Worm (Caenorhabditis elegans) whole organism, L1 larva: ENCODE data around the gene srx-112.

ENCODE experiments used
- C04F5.9 ChIP-seq: sonication (generic microtip); optimal IDR thresholded peaks from 2 replicates; lab custom pipeline; 2016; ENCODE audit warnings: missing genetic modification characterization, missing compliant biosample characterization
- C16A3.4 ChIP-seq: fragments of 150-350 bp; optimal IDR thresholded peaks from 2 replicates; lab custom pipeline; 2014; ENCODE audit warnings: missing biosample characterization, missing genetic modification characterization
- C34B4.2 ChIP-seq: sonication (generic microtip); optimal IDR thresholded peaks from 2 replicates; lab custom pipeline; 2017; ENCODE audit warnings: mild to moderate bottlenecking, missing genetic modification characterization, missing compliant biosample characterization
- F16B12.6 ChIP-seq: fragments of 150-350 bp; optimal IDR thresholded peaks from 2 replicates; lab custom pipeline; 2014; ENCODE audit warnings: missing biosample characterization, missing genetic modification characterization
- aha-1 ChIP-seq: fragments of 150-350 bp; optimal IDR thresholded peaks from 2 replicates; lab custom pipeline; 2014; ENCODE audit warnings: missing biosample characterization, missing genetic modification characterization
- aly-2 ChIP-seq: fragments of 150-350 bp; optimal IDR thresholded peaks from 2 replicates; lab custom pipeline; 2014; ENCODE audit warnings: missing biosample characterization, missing genetic modification characterization
- ceh-63 ChIP-seq: fragments of 200-800 bp; sonication (Bioruptor generic); optimal IDR thresholded peaks from 2 replicates; lab custom pipeline; 2018; ENCODE audit warnings: mild to moderate bottlenecking, missing genetic modification characterization, missing compliant biosample characterization
- ceh-82 ChIP-seq, 3 experiments: fragments of 150-350 bp in 1 of 3; sonication (generic microtip) in 2 of 3; optimal IDR thresholded peaks; 2 replicates each; lab custom pipeline; 2014 to 2017; ENCODE audit warnings: missing biosample characterization in 3 of 3, missing genetic modification characterization in 3 of 3
- ceh-88 ChIP-seq: fragments of 200-800 bp; sonication (Bioruptor generic); IDR thresholded peaks from 2 replicates; pipeline ENCODE4 v1.3.6; 2022; ENCODE audit warnings: missing genetic modification characterization, missing compliant biosample characterization
- ces-1 ChIP-seq: fragments of 150-350 bp; optimal IDR thresholded peaks from 2 replicates; lab custom pipeline; 2014; ENCODE audit warnings: missing biosample characterization, missing genetic modification reagents, missing genetic modification characterization
- dpl-1 ChIP-seq, 3 experiments: fragments of 150-350 bp in 2 of 3; sonication (generic microtip) in 1 of 3; optimal IDR thresholded peaks; 2 replicates each; lab custom pipeline; 2014 to 2017; ENCODE audit warnings: missing biosample characterization in 3 of 3, missing genetic modification characterization in 3 of 3, missing genetic modification reagents in 3 of 3
- dsc-1 ChIP-seq: sonication (generic microtip); optimal IDR thresholded peaks from 2 replicates; lab custom pipeline; 2016; ENCODE audit warnings: mild to moderate bottlenecking, missing genetic modification characterization, missing compliant biosample characterization
- egl-27 ChIP-seq, 2 experiments: fragments of 150-350 bp in 1 of 2; sonication (generic microtip); optimal IDR thresholded peaks; 3 replicates each; lab custom pipeline; 2017 to 2018; ENCODE audit warnings: missing biosample characterization in 2 of 2, missing genetic modification characterization in 2 of 2, missing genetic modification reagents in 2 of 2
- elt-2 ChIP-seq: sonication (generic microtip); optimal IDR thresholded peaks from 2 replicates; lab custom pipeline; 2016; ENCODE audit warnings: missing genetic modification characterization, mild to moderate bottlenecking, inconsistent platforms, missing compliant biosample characterization, missing genetic modification reagents
- fkh-8 ChIP-seq: sonication (generic microtip); optimal IDR thresholded peaks from 2 replicates; lab custom pipeline; 2016; ENCODE audit warnings: mild to moderate bottlenecking, missing genetic modification characterization, missing compliant biosample characterization
- fos-1 ChIP-seq: fragments of 150-350 bp; optimal IDR thresholded peaks from 2 replicates; lab custom pipeline; 2014; ENCODE audit warnings: missing biosample characterization, missing genetic modification characterization
- hlh-4 ChIP-seq: sonication (generic microtip); optimal IDR thresholded peaks from 2 replicates; lab custom pipeline; 2016; ENCODE audit warnings: mild to moderate bottlenecking, missing genetic modification characterization, missing compliant biosample characterization
- hpl-2 ChIP-seq: fragments of 150-350 bp; optimal IDR thresholded peaks from 2 replicates; lab custom pipeline; 2014; ENCODE audit warnings: missing biosample characterization, missing genetic modification reagents, missing genetic modification characterization
- isw-1 ChIP-seq: fragments of 200-800 bp; sonication (Bioruptor generic); IDR thresholded peaks from 2 replicates; pipeline ENCODE4 v1.3.6; 2022; ENCODE audit warnings: missing genetic modification characterization, missing compliant biosample characterization
- jun-1 ChIP-seq: fragments of 150-350 bp; optimal IDR thresholded peaks from 2 replicates; lab custom pipeline; 2014; ENCODE audit warnings: missing biosample characterization, missing genetic modification reagents, missing genetic modification characterization
- lin-13 ChIP-seq: fragments of 150-350 bp; optimal IDR thresholded peaks from 2 replicates; lab custom pipeline; 2014; ENCODE audit warnings: missing biosample characterization, missing genetic modification reagents, missing genetic modification characterization
- lin-14 ChIP-seq: fragments of 200-800 bp; sonication (Bioruptor generic); optimal IDR thresholded peaks from 2 replicates; lab custom pipeline; 2018; ENCODE audit warnings: mild to moderate bottlenecking, missing genetic modification characterization, moderate library complexity, missing compliant biosample characterization
- lin-35 ChIP-seq, 2 experiments: fragments of 150-350 bp; optimal IDR thresholded peaks; 2 replicates each; lab custom pipeline; 2014; ENCODE audit warnings: missing biosample characterization in 2 of 2, missing genetic modification characterization in 2 of 2, missing genetic modification reagents in 2 of 2
- lin-39 ChIP-seq: fragments of 150-350 bp; optimal IDR thresholded peaks from 2 replicates; lab custom pipeline; 2014; ENCODE audit warnings: missing biosample characterization, missing genetic modification reagents, missing genetic modification characterization
- lir-3 ChIP-seq: sonication (generic microtip); optimal IDR thresholded peaks from 2 replicates; lab custom pipeline; 2016; ENCODE audit warnings: mild to moderate bottlenecking, missing genetic modification characterization, moderate library complexity, missing compliant biosample characterization; ENCODE audit not compliant: poor library complexity
- lsy-2 ChIP-seq, 2 experiments: fragments of 150-350 bp; optimal IDR thresholded peaks; 2 replicates each; lab custom pipeline; 2014; ENCODE audit warnings: missing biosample characterization in 2 of 2, missing genetic modification characterization in 2 of 2
- mdl-1 ChIP-seq, 2 experiments: fragments of 150-350 bp; optimal IDR thresholded peaks; 2 replicates each; lab custom pipeline; 2014 to 2017; ENCODE audit warnings: missing biosample characterization in 2 of 2, missing genetic modification characterization in 2 of 2, inconsistent platforms in 1 of 2
- mef-2 ChIP-seq: fragments of 150-350 bp; optimal IDR thresholded peaks from 2 replicates; lab custom pipeline; 2014; ENCODE audit warnings: missing biosample characterization, missing genetic modification characterization
- mep-1 ChIP-seq: fragments of 150-350 bp; optimal IDR thresholded peaks from 2 replicates; lab custom pipeline; 2014; ENCODE audit warnings: missing biosample characterization, missing genetic modification characterization
- nhr-11 ChIP-seq: fragments of 150-350 bp; optimal IDR thresholded peaks from 2 replicates; lab custom pipeline; 2014; ENCODE audit warnings: missing biosample characterization, missing genetic modification characterization
- nhr-19 ChIP-seq: fragments of 200-800 bp; sonication (Bioruptor generic); conservative IDR thresholded peaks from 2 replicates; pipeline ENCODE4 v1.3.6; 2022; ENCODE audit warnings: missing genetic modification characterization, missing compliant biosample characterization
- nhr-237 ChIP-seq: fragments of 150-350 bp; optimal IDR thresholded peaks from 2 replicates; lab custom pipeline; 2014; ENCODE audit warnings: missing biosample characterization, missing genetic modification characterization
- nhr-28 ChIP-seq: fragments of 150-350 bp; optimal IDR thresholded peaks from 2 replicates; lab custom pipeline; 2014; ENCODE audit warnings: missing biosample characterization, missing genetic modification characterization
- nhr-47 ChIP-seq: sonication (generic microtip); optimal IDR thresholded peaks from 2 replicates; lab custom pipeline; 2016; ENCODE audit warnings: mild to moderate bottlenecking, missing genetic modification characterization, moderate library complexity, missing compliant biosample characterization
- nhr-76 ChIP-seq: sonication (generic microtip); optimal IDR thresholded peaks from 2 replicates; lab custom pipeline; 2017; ENCODE audit warnings: missing biosample characterization, missing genetic modification characterization
- nhr-85 ChIP-seq: sonication (generic microtip); peaks from one replicate; lab custom pipeline; 2016; ENCODE audit warnings: missing genetic modification characterization, inconsistent platforms, missing compliant biosample characterization
- nhr-90 ChIP-seq: sonication (generic microtip); optimal IDR thresholded peaks from 2 replicates; lab custom pipeline; 2016; ENCODE audit warnings: mild to moderate bottlenecking, missing genetic modification characterization, missing compliant biosample characterization; ENCODE audit not compliant: poor library complexity
- pag-3 ChIP-seq: sonication (generic microtip); optimal IDR thresholded peaks from 2 replicates; lab custom pipeline; 2017; ENCODE audit warnings: missing genetic modification characterization, mild to moderate bottlenecking, missing compliant biosample characterization, antibody characterized with exemption, borderline replicate concordance; ENCODE audit not compliant: insufficient read depth
- skn-1 ChIP-seq: fragments of 150-350 bp; optimal IDR thresholded peaks from 2 replicates; lab custom pipeline; 2014; ENCODE audit warnings: missing biosample characterization, missing genetic modification characterization
- snpc-4 ChIP-seq: fragments of 150-350 bp; optimal IDR thresholded peaks from 2 replicates; lab custom pipeline; 2014; ENCODE audit warnings: missing biosample characterization, missing genetic modification characterization
- snu-23 ChIP-seq: sonication (generic microtip); optimal IDR thresholded peaks from 2 replicates; lab custom pipeline; 2016; ENCODE audit warnings: missing genetic modification characterization, missing compliant biosample characterization
- sup-37 ChIP-seq: fragments of 200-800 bp; sonication (Bioruptor generic); optimal IDR thresholded peaks from 2 replicates; lab custom pipeline; 2018; ENCODE audit warnings: mild to moderate bottlenecking, missing genetic modification characterization, missing compliant biosample characterization
- tbx-2 ChIP-seq: sonication (generic microtip); optimal IDR thresholded peaks from 2 replicates; lab custom pipeline; 2016; ENCODE audit warnings: missing genetic modification characterization, missing compliant biosample characterization
- tlp-1 ChIP-seq: fragments of 150-350 bp; optimal IDR thresholded peaks from 2 replicates; lab custom pipeline; 2014; ENCODE audit warnings: missing biosample characterization, missing genetic modification characterization
- xbp-1 ChIP-seq: sonication (generic microtip); optimal IDR thresholded peaks from 2 replicates; lab custom pipeline; 2016; ENCODE audit warnings: missing genetic modification characterization, missing compliant biosample characterization
- zip-4 ChIP-seq: fragments of 200-800 bp; sonication (Bioruptor generic); optimal IDR thresholded peaks from 2 replicates; lab custom pipeline; 2018; ENCODE audit warnings: mild to moderate bottlenecking, missing genetic modification characterization, moderate library complexity, missing compliant biosample characterization
- ztf-11 ChIP-seq, 2 experiments: sonication (generic microtip); optimal IDR thresholded peaks; 2 replicates each; lab custom pipeline; 2016 to 2017; ENCODE audit warnings: missing genetic modification characterization in 2 of 2, missing biosample characterization in 1 of 2, missing compliant biosample characterization in 1 of 2
- ztf-4 ChIP-seq: fragments of 150-350 bp; optimal IDR thresholded peaks from 2 replicates; lab custom pipeline; 2014; ENCODE audit warnings: missing biosample characterization, missing genetic modification characterization

Gene srx-112

ce11 chrII:3810550-3810949 is 46.2 kb upstream of the srx-112 start (continued):
- TF ChIP-seq mdl-1 (tag; optimal IDR thresholded peaks at IDR 0.05; lab: Kevin White, UChicago) = peak in 1 of 2 experiments; percentile 30
- TF ChIP-seq lin-14 (GFP tag; lab: Kevin White, UChicago) = peak; percentile 85
- peak; percentile 1 for TF ChIP-seq F16B12.6
- no peak for TF ChIP-seq tlp-1 (tag; lab: Kevin White, UChicago)
- TF ChIP-seq snu-23 (GFP tag; lab: Kevin White, UChicago) = peak; percentile 51
- TF ChIP-seq ces-1 (GFP tag; lab: Kevin White, UChicago) = no peak
- peak; percentile 47 for TF ChIP-seq nhr-85
- peak in 2 of 3 experiments; percentile 17 to 42 for TF ChIP-seq dpl-1 (GFP tag; optimal IDR thresholded peaks at IDR 0.05; lab: Kevin White, UChicago)
- peak; percentile 73 for TF ChIP-seq elt-2 (tag; lab: Kevin White, UChicago)
- no peak for TF ChIP-seq isw-1 (GFP tag; lab: Robert Waterston, UW)
- TF ChIP-seq C16A3.4 (tag; lab: Kevin White, UChicago) = no peak
- TF ChIP-seq mep-1 (tag; lab: Kevin White, UChicago) = peak; percentile 59
- no peak for TF ChIP-seq nhr-237 (tag; lab: Kevin White, UChicago)
- TF ChIP-seq pag-3 (tag; lab: Kevin White, UChicago) = no peak

ce11 chrII:3808643-3809042 is 44.3 kb upstream of the srx-112 start:
- TF ChIP-seq isw-1 (GFP tag; lab: Robert Waterston, UW) = no peak
- no peak for TF ChIP-seq lin-13 (GFP tag; lab: Kevin White, UChicago)
- no peak for TF ChIP-seq sup-37
- TF ChIP-seq nhr-19 (GFP tag; lab: Robert Waterston, UW) = no peak
- no peak for TF ChIP-seq ceh-63
- no peak for TF ChIP-seq lsy-2 (tag; optimal IDR thresholded peaks at IDR 0.05; lab: Kevin White, UChicago)
- TF ChIP-seq egl-27 (tag; optimal IDR thresholded peaks at IDR 0.05; lab: Kevin White, UChicago) = no peak
- no peak for TF ChIP-seq xbp-1
- TF ChIP-seq snpc-4 (tag; lab: Kevin White, UChicago) = no peak
- TF ChIP-seq snu-23 (GFP tag; lab: Kevin White, UChicago) = no peak
- no peak for TF ChIP-seq tbx-2 (tag; lab: Kevin White, UChicago)
- TF ChIP-seq ceh-82 (tag; optimal IDR thresholded peaks at IDR 0.05; lab: Kevin White, UChicago) = no peak
- no peak for TF ChIP-seq lir-3 (tag; lab: Kevin White, UChicago)
- no peak for TF ChIP-seq C34B4.2 (tag; lab: Kevin White, UChicago)
- no peak for TF ChIP-seq mef-2 (tag; lab: Kevin White, UChicago)
- no peak for TF ChIP-seq aha-1 (tag; lab: Kevin White, UChicago)
- no peak for TF ChIP-seq ztf-11 (tag; optimal IDR thresholded peaks at IDR 0.05; lab: Kevin White, UChicago)
- no peak for TF ChIP-seq ceh-88 (GFP tag; lab: Robert Waterston, UW)
- TF ChIP-seq skn-1 = no peak
- TF ChIP-seq nhr-11 = no peak

DNA sequence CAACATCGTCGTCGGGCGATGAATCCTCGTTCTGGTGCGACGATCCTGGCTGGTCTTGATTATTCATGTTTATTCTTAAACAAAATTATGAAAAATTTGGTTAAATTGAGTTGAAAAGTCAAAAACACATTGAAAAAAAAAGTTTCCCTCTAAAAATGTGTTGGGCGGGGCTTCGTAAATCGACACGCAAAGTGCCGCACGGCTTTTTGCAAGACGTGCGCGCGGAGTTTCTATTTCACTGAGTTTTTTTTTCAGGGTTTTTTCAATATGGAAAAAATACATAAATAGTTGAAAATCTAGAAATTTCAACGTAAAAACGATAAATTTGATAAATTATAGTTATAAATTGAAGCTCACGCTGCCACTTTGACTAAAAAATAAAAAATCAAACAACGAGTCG is 43.7 kb upstream of the srx-112 start, which contains the start of gene F54D10.5:
F54D10.5 (minus strand) TSS at position 74 of the 400 bp plus-strand sequence.
- TF ChIP-seq lin-39 (tag; lab: Kevin White, UChicago) (peak; percentile 69), nhr-76 (no peak), zip-4 (GFP tag; lab: Kevin White, UChicago) (peak; percentile 13), fos-1 (tag; lab: Kevin White, UChicago) (peak; percentile 47), C04F5.9 (tag; lab: Kevin White, UChicago) (peak; percentile 54), lir-3 (tag; lab: Kevin White, UChicago) (no peak), jun-1 (peak; percentile 37), aly-2 (tag; lab: Kevin White, UChicago) (no peak), nhr-90 (tag; lab: Kevin White, UChicago) (peak; percentile 77), ztf-11 (tag; optimal IDR thresholded peaks at IDR 0.05; lab: Kevin White, UChicago) (peak in 1 of 2 experiments; percentile 13), nhr-19 (GFP tag; lab: Robert Waterston, UW) (peak; percentile 82), hpl-2 (no peak), hlh-4 (tag; lab: Kevin White, UChicago) (no peak), dsc-1 (tag; lab: Kevin White, UChicago) (no peak), F16B12.6 (peak; percentile 68), nhr-28 (tag; lab: Kevin White, UChicago) (no peak), nhr-47 (tag; lab: Kevin White, UChicago) (peak; percentile 85), ztf-4 (tag; lab: Kevin White, UChicago) (no peak), mep-1 (tag; lab: Kevin White, UChicago) (peak; percentile 71), aha-1 (tag; lab: Kevin White, UChicago) (no peak), sup-37 (no peak), lin-13 (GFP tag; lab: Kevin White, UChicago) (peak; percentile 55), fkh-8 (tag; lab: Kevin White, UChicago) (peak; percentile 47), lin-35 (GFP tag; optimal IDR thresholded peaks at IDR 0.05; lab: Kevin White, UChicago) (peak; percentile 91 to 95), mef-2 (tag; lab: Kevin White, UChicago) (no peak), nhr-237 (tag; lab: Kevin White, UChicago) (peak; percentile 10)
